Worm (Caenorhabditis elegans) whole organism, L1 larva: ENCODE results near the gene pig-1.

Source experiments
- aha-1 ChIP-seq: fragments of 150-350 bp; optimal IDR thresholded peaks from 2 replicates; lab custom pipeline; 2014; ENCODE audit warnings: missing biosample characterization, missing genetic modification characterization
- ceh-8 ChIP-seq: fragments of 200-800 bp; sonication (Bioruptor generic); optimal IDR thresholded peaks from 2 replicates; lab custom pipeline; 2018; ENCODE audit warnings: mild to moderate bottlenecking, missing genetic modification characterization, moderate library complexity, missing compliant biosample characterization
- fos-1 ChIP-seq: fragments of 150-350 bp; optimal IDR thresholded peaks from 2 replicates; lab custom pipeline; 2014; ENCODE audit warnings: missing biosample characterization, missing genetic modification characterization
- nhr-84 ChIP-seq: sonication (generic microtip); optimal IDR thresholded peaks from 2 replicates; lab custom pipeline; 2017; ENCODE audit warnings: missing biosample characterization, missing genetic modification characterization
- skn-1 ChIP-seq: fragments of 150-350 bp; optimal IDR thresholded peaks from 2 replicates; lab custom pipeline; 2014; ENCODE audit warnings: missing biosample characterization, missing genetic modification characterization
- unc-62 ChIP-seq: fragments of 150-350 bp; optimal IDR thresholded peaks from 2 replicates; lab custom pipeline; 2014; ENCODE audit warnings: missing biosample characterization, missing genetic modification reagents, missing genetic modification characterization

ce11 chrIV:467291-467690, 52.0 kb downstream of the pig-1 start:
- TF ChIP-seq aha-1 (tag; lab: Kevin White, UChicago) (no peak), fos-1 (tag; lab: Kevin White, UChicago) (no peak), ceh-8 (no peak), nhr-84 (tag; lab: Kevin White, UChicago) (no peak), unc-62 (no peak), skn-1 (tag; lab: Kevin White, UChicago) (no peak)
